ENCODE assay signal across 2 fruit fly cellular contexts in genomic region chrX:6039431-6040016, dm6.
TF ChIP-seq lines count a peak whose summit lies in the region.

TSS of gene CG5937 (plus strand) at chrX:6040005.

TF ChIP-seq in whole organism, embryonic, 481 proteins besides CTCF, POLR2A, EP300 and RAD21 (continued from another document and continues in another):
- TF ChIP-seq CG1792 (GFP tag; optimal IDR thresholded peaks at IDR 0.05; lab: Kevin White, UChicago), result no peak
- TF ChIP-seq Hsf (GFP tag; optimal IDR thresholded peaks at IDR 0.05; lab: Kevin White, UChicago), result no peak
- TF ChIP-seq CG11723 (GFP tag; optimal IDR thresholded peaks at IDR 0.05; lab: Kevin White, UChicago), result no peak
- no peak for TF ChIP-seq esg (GFP tag; conservative IDR thresholded peaks at IDR 0.05; lab: Robert Waterston, UW)
- TF ChIP-seq br (optimal IDR thresholded peaks at IDR 0.05; lab: Kevin White, UChicago), result no peak
- TF ChIP-seq Med (GFP tag; lab: Kevin White, UChicago), result peak; percentile 58
- no peak for TF ChIP-seq CG2199 (GFP tag; IDR thresholded peaks at IDR 0.05; lab: Robert Waterston, UW)
- TF ChIP-seq vnd (GFP tag; IDR thresholded peaks at IDR 0.05; lab: Robert Waterston, UW; ENCODE audit: partially characterized antibody), result no peak
- no peak for TF ChIP-seq hkb (optimal IDR thresholded peaks at IDR 0.05; lab: Kevin White, UChicago)
- no peak for TF ChIP-seq hkb (GFP tag; IDR thresholded peaks at IDR 0.05; lab: Robert Waterston, UW)
- TF ChIP-seq stc (GFP tag; IDR thresholded peaks at IDR 0.05; lab: Robert Waterston, UW), result no peak
- TF ChIP-seq eyg (GFP tag; optimal IDR thresholded peaks at IDR 0.05; lab: Kevin White, UChicago), result no peak
- no peak for TF ChIP-seq CG3838 (GFP tag; optimal IDR thresholded peaks at IDR 0.05; lab: Kevin White, UChicago)
- peak; percentile 54 for TF ChIP-seq CG10543 (GFP tag; optimal IDR thresholded peaks at IDR 0.05; lab: Kevin White, UChicago)
- TF ChIP-seq z (GFP tag; IDR thresholded peaks at IDR 0.05; lab: Robert Waterston, UW), result no peak
- no peak for TF ChIP-seq CG7987 (GFP tag; optimal IDR thresholded peaks at IDR 0.05; lab: Kevin White, UChicago)
- TF ChIP-seq BtbVII (GFP tag; optimal IDR thresholded peaks at IDR 0.05; lab: Kevin White, UChicago), result peak; percentile 8
- TF ChIP-seq CG17385 (GFP tag; optimal IDR thresholded peaks at IDR 0.05; lab: Kevin White, UChicago), result peak; percentile 33
- no peak for TF ChIP-seq ssp (GFP tag; IDR thresholded peaks at IDR 0.05; lab: Robert Waterston, UW)
- no peak for TF ChIP-seq CG11696 (GFP tag; IDR thresholded peaks at IDR 0.05; lab: Robert Waterston, UW)
- TF ChIP-seq CG17359 (tag; optimal IDR thresholded peaks at IDR 0.05; lab: Kevin White, UChicago), result peak; percentile 10
- TF ChIP-seq CG6854 (GFP tag; optimal IDR thresholded peaks at IDR 0.05; lab: Kevin White, UChicago), result no peak
- no peak for TF ChIP-seq salm (tag; optimal IDR thresholded peaks at IDR 0.05; lab: Kevin White, UChicago)
- peak; percentile 5 for TF ChIP-seq D19A (tag; optimal IDR thresholded peaks at IDR 0.05; lab: Kevin White, UChicago)
- no peak for TF ChIP-seq D (optimal IDR thresholded peaks at IDR 0.05; lab: Kevin White, UChicago)
- TF ChIP-seq D (GFP tag; optimal IDR thresholded peaks at IDR 0.05; lab: Kevin White, UChicago), result no peak
- no peak for TF ChIP-seq CG8765 (GFP tag; IDR thresholded peaks at IDR 0.05; lab: Robert Waterston, UW)
- TF ChIP-seq CG15269 (tag; optimal IDR thresholded peaks at IDR 0.05; lab: Kevin White, UChicago), result peak; percentile 27
- TF ChIP-seq sug (tag; optimal IDR thresholded peaks at IDR 0.05; lab: Kevin White, UChicago), result no peak
- TF ChIP-seq Bgb (GFP tag; IDR thresholded peaks at IDR 0.05; lab: Robert Waterston, UW; ENCODE audit: partially characterized antibody), result no peak
- TF ChIP-seq pros (GFP tag; optimal IDR thresholded peaks at IDR 0.05; lab: Kevin White, UChicago), result no peak
- TF ChIP-seq al (GFP tag; IDR thresholded peaks at IDR 0.05; lab: Robert Waterston, UW), result no peak
- TF ChIP-seq CG2116 (GFP tag; optimal IDR thresholded peaks at IDR 0.05; lab: Kevin White, UChicago), result no peak
- TF ChIP-seq MTF-1 (GFP tag; optimal IDR thresholded peaks at IDR 0.05; lab: Kevin White, UChicago; ENCODE audit: borderline replicate concordance), result no peak
- TF ChIP-seq tx (GFP tag; optimal IDR thresholded peaks at IDR 0.05; lab: Kevin White, UChicago), result no peak
- TF ChIP-seq Hand (GFP tag; optimal IDR thresholded peaks at IDR 0.05; lab: Kevin White, UChicago), result no peak
- peak; percentile 22 for TF ChIP-seq dmrt99B (tag; optimal IDR thresholded peaks at IDR 0.05; lab: Kevin White, UChicago)
- TF ChIP-seq grau (tag; optimal IDR thresholded peaks at IDR 0.05; lab: Kevin White, UChicago), result peak; percentile 36
- no peak for TF ChIP-seq shn (GFP tag; optimal IDR thresholded peaks at IDR 0.05; lab: Kevin White, UChicago)
- TF ChIP-seq pnt (GFP tag; optimal IDR thresholded peaks at IDR 0.05; lab: Kevin White, UChicago), result no peak
- TF ChIP-seq CG17361 (GFP tag; IDR thresholded peaks at IDR 0.05; lab: Robert Waterston, UW), result peak; percentile 57; the same call in 2 of the 3 replicates
- no peak for TF ChIP-seq cwo (GFP tag; optimal IDR thresholded peaks at IDR 0.05; lab: Kevin White, UChicago)
- no peak for TF ChIP-seq Neu2 (GFP tag; optimal IDR thresholded peaks at IDR 0.05; lab: Kevin White, UChicago; ENCODE audit: borderline replicate concordance)
- TF ChIP-seq CG10147 (GFP tag; optimal IDR thresholded peaks at IDR 0.05; lab: Kevin White, UChicago), result peak; percentile 18
- TF ChIP-seq Bteb2 (GFP tag; optimal IDR thresholded peaks at IDR 0.05; lab: Kevin White, UChicago), result no peak
- no peak for TF ChIP-seq Drgx (GFP tag; IDR thresholded peaks at IDR 0.05; lab: Robert Waterston, UW)
- TF ChIP-seq D19B (GFP tag; optimal IDR thresholded peaks at IDR 0.05; lab: Kevin White, UChicago), result peak; percentile 8
- TF ChIP-seq CG8388 (GFP tag; optimal IDR thresholded peaks at IDR 0.05; lab: Kevin White, UChicago), result no peak
- TF ChIP-seq Lhr (GFP tag; optimal IDR thresholded peaks at IDR 0.05; lab: Kevin White, UChicago), result no peak
- TF ChIP-seq Dref (GFP tag; IDR thresholded peaks at IDR 0.05; lab: Robert Waterston, UW), result peak; percentile 25; the same call in 1 of the 2 replicates
- TF ChIP-seq toy (GFP tag; IDR thresholded peaks at IDR 0.05; lab: Robert Waterston, UW), result no peak
- TF ChIP-seq sisA (GFP tag; IDR thresholded peaks at IDR 0.05; lab: Robert Waterston, UW), result no peak
- TF ChIP-seq cas (GFP tag; IDR thresholded peaks at IDR 0.05; lab: Robert Waterston, UW), result no peak
- peak; percentile 4 for TF ChIP-seq Fer1 (GFP tag; optimal IDR thresholded peaks at IDR 0.05; lab: Kevin White, UChicago)
- TF ChIP-seq ro (GFP tag; IDR thresholded peaks at IDR 0.05; lab: Robert Waterston, UW), result no peak
- TF ChIP-seq CG18476 (GFP tag; optimal IDR thresholded peaks at IDR 0.05; lab: Kevin White, UChicago), result no peak
- no peak for TF ChIP-seq gt (GFP tag; IDR thresholded peaks at IDR 0.05; lab: Robert Waterston, UW)
- TF ChIP-seq CG7928 (GFP tag; optimal IDR thresholded peaks at IDR 0.05; lab: Kevin White, UChicago), result peak; percentile 63
- TF ChIP-seq CG32532 (GFP tag; IDR thresholded peaks at IDR 0.05; lab: Robert Waterston, UW), result no peak
- no peak for TF ChIP-seq CG10565 (GFP tag; optimal IDR thresholded peaks at IDR 0.05; lab: Kevin White, UChicago)
- no peak for TF ChIP-seq Lim3 (GFP tag; IDR thresholded peaks at IDR 0.05; lab: Robert Waterston, UW)
- TF ChIP-seq onecut (GFP tag; IDR thresholded peaks at IDR 0.05; lab: Robert Waterston, UW), result no peak
- no peak for TF ChIP-seq Taf1 (GFP tag; IDR thresholded peaks at IDR 0.05; lab: Robert Waterston, UW)
- no peak for TF ChIP-seq CG15514 (GFP tag; optimal IDR thresholded peaks at IDR 0.05; lab: Kevin White, UChicago)
- no peak for TF ChIP-seq CG2875 (GFP tag; optimal IDR thresholded peaks at IDR 0.05; lab: Kevin White, UChicago)
- TF ChIP-seq CG17612 (GFP tag; IDR thresholded peaks at IDR 0.05; lab: Robert Waterston, UW), result no peak
- no peak for TF ChIP-seq fd102C (GFP tag; optimal IDR thresholded peaks at IDR 0.05; lab: Kevin White, UChicago)
- no peak for TF ChIP-seq ERR (GFP tag; optimal IDR thresholded peaks at IDR 0.05; lab: Kevin White, UChicago)
- TF ChIP-seq CG4404 (GFP tag; IDR thresholded peaks at IDR 0.05; lab: Robert Waterston, UW), result no peak
- TF ChIP-seq CG14965 (GFP tag; optimal IDR thresholded peaks at IDR 0.05; lab: Kevin White, UChicago; ENCODE audit: borderline replicate concordance), result no peak

TF ChIP-seq in whole organism, prepupa, 60 proteins besides CTCF, POLR2A, EP300 and RAD21 (continued from another document):
- TF ChIP-seq dac (GFP tag; optimal IDR thresholded peaks at IDR 0.05; lab: Kevin White, UChicago) (no peak), Hr4 (GFP tag; optimal IDR thresholded peaks at IDR 0.05; lab: Kevin White, UChicago) (no peak), CG6792 (GFP tag; optimal IDR thresholded peaks at IDR 0.05; lab: Kevin White, UChicago) (no peak), pdm3 (GFP tag; optimal IDR thresholded peaks at IDR 0.05; lab: Kevin White, UChicago) (no peak)
